Worm (Caenorhabditis elegans) whole organism, mixed stage, embryonic: ENCODE data around the gene Y70C5B.2.

Source experiments
- drap-1 ChIP-seq: fragments of 200-800 bp; sonication (Bioruptor generic); optimal IDR thresholded peaks from 3 replicates; lab custom pipeline; 2018; ENCODE audit warnings: mild to moderate bottlenecking, missing genetic modification characterization, missing compliant biosample characterization
- lin-13 ChIP-seq: fragments of 150-350 bp; optimal IDR thresholded peaks from 2 replicates; lab custom pipeline; 2014; ENCODE audit warnings: missing biosample characterization, missing genetic modification characterization
- nhr-12 ChIP-seq: fragments of 150-350 bp; optimal IDR thresholded peaks from 2 replicates; lab custom pipeline; 2014; ENCODE audit warnings: missing biosample characterization, missing genetic modification characterization
- nhr-237 ChIP-seq: fragments of 150-350 bp; optimal IDR thresholded peaks from 2 replicates; lab custom pipeline; 2014; ENCODE audit warnings: missing biosample characterization, missing genetic modification characterization
- tbx-8 ChIP-seq: fragments of 200-800 bp; sonication (Bioruptor generic); optimal IDR thresholded peaks from 2 replicates; lab custom pipeline; 2018; ENCODE audit warnings: mild to moderate bottlenecking, missing genetic modification characterization, moderate library complexity, missing compliant biosample characterization
- zip-8 ChIP-seq: fragments of 150-350 bp; optimal IDR thresholded peaks from 2 replicates; lab custom pipeline; 2014; ENCODE audit warnings: missing biosample characterization, missing genetic modification characterization

DNA sequence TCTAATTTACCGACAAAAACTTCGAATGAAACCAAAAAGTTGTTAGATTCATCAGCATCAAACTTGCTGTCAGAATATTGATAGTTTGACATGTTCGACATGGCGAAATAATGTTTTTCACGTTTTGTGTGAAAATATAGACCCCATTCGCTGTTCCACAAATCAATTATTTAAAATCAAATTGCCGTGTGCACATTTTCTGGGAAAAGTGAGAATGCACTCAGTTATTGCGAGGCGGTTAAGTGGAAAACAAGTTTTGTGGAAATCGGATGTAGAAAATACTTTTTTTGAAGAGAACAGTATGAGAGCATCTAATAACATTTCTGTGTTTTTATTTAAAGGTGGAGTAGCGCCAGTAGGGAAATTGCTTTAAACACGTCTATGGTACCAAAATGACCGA, 33.0 kb upstream of the Y70C5B.2 start, which contains the start of gene srw-42:
- TF ChIP-seq nhr-237 (tag; lab: Kevin White, UChicago) (no peak), zip-8 (tag; lab: Kevin White, UChicago) (no peak), lin-13 (tag; lab: Kevin White, UChicago) (no peak), nhr-12 (no peak), tbx-8 (GFP tag; lab: Kevin White, UChicago) (no peak), drap-1 (GFP tag; lab: Kevin White, UChicago) (no peak)
